Worm (Caenorhabditis elegans) whole organism, mixed stage, embryonic: Measurements from ENCODE around the gene bath-1.
"Not testable (repeated sequence)": the region's sequence is repeated elsewhere in the genome, so short reads cannot be mapped to it uniquely, and the experiment has no call there.

ENCODE experiments used
- blmp-1 ChIP-seq: fragments of 150-350 bp; optimal IDR thresholded peaks from 2 replicates; lab custom pipeline; 2014; ENCODE audit warnings: missing biosample characterization, missing genetic modification characterization
- ces-1 ChIP-seq: fragments of 150-350 bp; optimal IDR thresholded peaks from 2 replicates; lab custom pipeline; 2014; ENCODE audit warnings: missing biosample characterization, missing genetic modification reagents, missing genetic modification characterization
- elt-3 ChIP-seq: fragments of 150-350 bp; optimal IDR thresholded peaks from 2 replicates; lab custom pipeline; 2014; ENCODE audit warnings: missing biosample characterization, missing genetic modification characterization
- ham-2 ChIP-seq: fragments of 200-800 bp; sonication (Bioruptor generic); optimal IDR thresholded peaks from 2 replicates; lab custom pipeline; 2018; ENCODE audit warnings: mild to moderate bottlenecking, missing genetic modification characterization, missing compliant biosample characterization
- lin-13 ChIP-seq: fragments of 150-350 bp; optimal IDR thresholded peaks from 2 replicates; lab custom pipeline; 2014; ENCODE audit warnings: missing biosample characterization, missing genetic modification characterization
- nhr-12 ChIP-seq: fragments of 150-350 bp; optimal IDR thresholded peaks from 2 replicates; lab custom pipeline; 2014; ENCODE audit warnings: missing biosample characterization, missing genetic modification characterization
- nhr-2 ChIP-seq: fragments of 150-350 bp; optimal IDR thresholded peaks from 2 replicates; lab custom pipeline; 2014; ENCODE audit warnings: missing biosample characterization, missing genetic modification characterization
- nhr-237 ChIP-seq: fragments of 150-350 bp; optimal IDR thresholded peaks from 2 replicates; lab custom pipeline; 2014; ENCODE audit warnings: missing biosample characterization, missing genetic modification characterization
- nhr-28 ChIP-seq: fragments of 150-350 bp; optimal IDR thresholded peaks from 2 replicates; lab custom pipeline; 2014; ENCODE audit warnings: missing biosample characterization, missing genetic modification characterization
- pha-4 ChIP-seq: fragments of 150-350 bp; optimal IDR thresholded peaks from 2 replicates; lab custom pipeline; 2018; ENCODE audit warnings: missing biosample characterization, missing genetic modification reagents, missing genetic modification characterization
- snpc-4 ChIP-seq: fragments of 150-350 bp; optimal IDR thresholded peaks from 2 replicates; lab custom pipeline; 2014; ENCODE audit warnings: missing biosample characterization, missing genetic modification characterization
- unc-120 ChIP-seq: sonication (generic microtip); optimal IDR thresholded peaks from 2 replicates; lab custom pipeline; 2017; ENCODE audit warnings: missing genetic modification characterization, missing compliant biosample characterization; ENCODE audit not compliant: poor library complexity, severe bottlenecking
- ztf-11 ChIP-seq: fragments of 150-350 bp; optimal IDR thresholded peaks from 2 replicates; lab custom pipeline; 2014; ENCODE audit warnings: missing biosample characterization, missing genetic modification characterization

DNA sequence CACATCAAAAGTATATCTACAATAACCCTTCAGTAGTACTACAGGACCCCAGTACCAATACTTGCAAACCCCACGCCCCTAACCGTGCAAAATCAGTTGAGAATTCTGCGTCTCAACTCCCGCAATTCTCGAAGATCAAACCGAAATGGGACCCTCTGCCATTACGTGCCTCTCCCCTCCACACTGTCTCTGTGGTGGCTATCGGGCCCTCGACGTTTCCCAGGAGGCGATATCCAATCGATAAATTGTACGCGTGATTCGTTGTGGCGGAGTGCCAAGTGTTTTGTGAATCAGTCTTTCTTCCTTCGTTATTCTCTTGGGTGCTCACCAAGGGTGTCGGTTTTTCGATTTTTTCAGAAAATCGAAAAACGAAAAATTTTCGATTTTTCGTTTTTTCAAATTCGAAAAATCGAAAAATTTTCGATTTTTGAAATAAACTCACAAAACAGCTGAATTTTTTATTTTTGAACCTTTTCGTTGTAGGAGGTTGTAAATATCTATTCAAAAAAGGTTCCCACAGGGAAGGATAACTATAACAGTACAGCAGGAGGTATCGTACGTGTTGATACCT lies 38.9 kb upstream of the bath-1 start, which contains the start of gene F07E5.12:
- not testable (repeated sequence) for TF ChIP-seq unc-120 (tag; lab: Kevin White, UChicago); nhr-28 (tag; lab: Kevin White, UChicago); nhr-12; nhr-237 (tag; lab: Kevin White, UChicago); ztf-11 (tag; lab: Kevin White, UChicago); ces-1; pha-4; nhr-2; lin-13 (tag; lab: Kevin White, UChicago); blmp-1; snpc-4 (tag; lab: Kevin White, UChicago); elt-3 (tag; lab: Kevin White, UChicago); ham-2
